Worm (Caenorhabditis elegans) whole organism, L4/young adult: ENCODE data around the gene F35H10.3.

ENCODE experiments used
- W03F9.2 ChIP-seq: fragments of 150-350 bp; optimal IDR thresholded peaks from 2 replicates; lab custom pipeline; 2014; ENCODE audit warnings: missing biosample characterization, missing genetic modification characterization
- dao-5 ChIP-seq: sonication (generic microtip); optimal IDR thresholded peaks from 2 replicates; lab custom pipeline; 2016; ENCODE audit warnings: missing genotype, missing genetic modification characterization, moderate library complexity, missing compliant biosample characterization
- him-1 ChIP-seq: sonication (generic microtip); optimal IDR thresholded peaks from 2 replicates; lab custom pipeline; 2016; ENCODE audit warnings: missing genotype, missing genetic modification reagents, missing genetic modification characterization, missing compliant biosample characterization

ce11 chrIV:8286352-8286751 lies 39.4 kb upstream of the F35H10.3 start, which contains the start of gene K07H8.9:
- TF ChIP-seq him-1 (no peak), W03F9.2 (tag; lab: Kevin White, UChicago) (no peak), dao-5 (tag; lab: Kevin White, UChicago) (no peak)
